Fruit fly (Drosophila melanogaster) whole organism, embryonic: Measurements from ENCODE around the gene Duox.

Source experiments
- Ada2b ChIP-seq: fragments of 200-800 bp; sonication (Bioruptor generic); IDR thresholded peaks from 2 replicates; pipeline ENCODE4 v1.3.6; 2022; ENCODE audit warnings: missing biosample characterization, missing genetic modification characterization
- Atf3 ChIP-seq: fragments of 200-800 bp; sonication (Bioruptor generic); optimal IDR thresholded peaks from 3 replicates; lab custom pipeline; 2016; ENCODE audit warnings: missing biosample characterization, missing genetic modification characterization
- Bgb ChIP-seq: fragments of 200-800 bp; sonication (Bioruptor generic); IDR thresholded peaks from 2 replicates; pipeline ENCODE4 v1.3.6; 2022; ENCODE audit warnings: missing biosample characterization, missing genetic modification characterization; ENCODE audit not compliant: partially characterized antibody
- CG10147 ChIP-seq: fragments of 200-800 bp; sonication (Bioruptor generic); optimal IDR thresholded peaks from 2 replicates; lab custom pipeline; 2019; ENCODE audit warnings: missing biosample characterization, mild to moderate bottlenecking, missing genetic modification characterization, moderate library complexity
- CG1024 ChIP-seq: fragments of 200-800 bp; sonication (Bioruptor generic); IDR thresholded peaks from 2 replicates; pipeline ENCODE4 v1.3.6; 2022; ENCODE audit warnings: missing biosample characterization, missing genetic modification characterization
- CG11085 ChIP-seq: fragments of 200-800 bp; sonication (Bioruptor generic); IDR thresholded peaks from 2 replicates; pipeline ENCODE4 v1.3.6; 2022; ENCODE audit warnings: missing biosample characterization, missing genetic modification characterization
- CG13287 ChIP-seq: fragments of 200-800 bp; sonication (Bioruptor generic); IDR thresholded peaks from 2 replicates; pipeline ENCODE4 v1.3.6; 2022; ENCODE audit warnings: missing biosample characterization, missing genetic modification characterization; ENCODE audit not compliant: partially characterized antibody
- CG18262 ChIP-seq: fragments of 200-800 bp; optimal IDR thresholded peaks from 3 replicates; lab custom pipeline; 2019; ENCODE audit warnings: missing biosample characterization, mild to moderate bottlenecking, missing genetic modification characterization, moderate library complexity
- CG18476 ChIP-seq: fragments of 200-800 bp; sonication (Bioruptor generic); optimal IDR thresholded peaks from 2 replicates; lab custom pipeline; 2016; ENCODE audit warnings: missing biosample characterization, mild to moderate bottlenecking, missing genetic modification characterization
- CG18619 ChIP-seq: fragments of 200-800 bp; sonication (Bioruptor generic); optimal IDR thresholded peaks from 3 replicates; lab custom pipeline; 2017; ENCODE audit warnings: missing biosample characterization, mild to moderate bottlenecking, missing genetic modification characterization
- CG2199 ChIP-seq: fragments of 200-800 bp; sonication (Bioruptor generic); IDR thresholded peaks from 3 replicates; pipeline ENCODE4 v1.3.6; 2022; ENCODE audit warnings: missing biosample characterization, missing genetic modification characterization
- CG2712 ChIP-seq: fragments of 200-800 bp; optimal IDR thresholded peaks from 3 replicates; lab custom pipeline; 2019; ENCODE audit warnings: missing biosample characterization, mild to moderate bottlenecking, missing genetic modification characterization, moderate library complexity
- CG31365 ChIP-seq: fragments of 200-800 bp; sonication (Bioruptor generic); optimal IDR thresholded peaks from 2 replicates; lab custom pipeline; 2018; ENCODE audit warnings: missing biosample characterization, mild to moderate bottlenecking, missing genetic modification characterization
- CG3163 ChIP-seq: fragments of 200-800 bp; sonication (Bioruptor generic); optimal IDR thresholded peaks from 3 replicates; lab custom pipeline; 2016; ENCODE audit warnings: missing biosample characterization, missing genetic modification characterization
- CG6813 ChIP-seq: fragments of 200-800 bp; sonication (Bioruptor generic); optimal IDR thresholded peaks from 2 replicates; lab custom pipeline; 2017; ENCODE audit warnings: missing biosample characterization, missing genetic modification characterization, mild to moderate bottlenecking, moderate library complexity, missing genetic modification reagents
- CG8924 ChIP-seq: fragments of 200-800 bp; optimal IDR thresholded peaks from 3 replicates; lab custom pipeline; 2019; ENCODE audit warnings: missing biosample characterization, mild to moderate bottlenecking, missing genetic modification characterization, moderate library complexity
- CG8944 ChIP-seq: fragments of 200-800 bp; sonication (Bioruptor generic); optimal IDR thresholded peaks from 3 replicates; lab custom pipeline; 2016; ENCODE audit warnings: missing biosample characterization, missing genetic modification characterization
- CG9876 ChIP-seq: fragments of 200-800 bp; sonication (Bioruptor generic); optimal IDR thresholded peaks from 2 replicates; lab custom pipeline; 2016; ENCODE audit warnings: missing biosample characterization, missing genetic modification characterization
- Doc2 ChIP-seq: fragments of 200-800 bp; sonication (Bioruptor generic); IDR thresholded peaks from 2 replicates; pipeline ENCODE4 v1.3.6; 2022; ENCODE audit warnings: missing biosample characterization, missing genetic modification characterization
- Eip74EF ChIP-seq, 2 experiments: fragments of 200-800 bp in 1 of 2; fragments of >200 bp in 1 of 2; sonication (Bioruptor generic) in 1 of 2; optimal IDR thresholded peaks; 2 replicates each; lab custom pipeline; 2017 to 2019; ENCODE audit warnings: missing biosample characterization in 2 of 2, missing genetic modification characterization in 2 of 2, mild to moderate bottlenecking in 1 of 2, moderate library complexity in 1 of 2
- HLH54F ChIP-seq: fragments of 200-800 bp; sonication (Bioruptor generic); optimal IDR thresholded peaks from 3 replicates; lab custom pipeline; 2016; ENCODE audit warnings: missing biosample characterization, missing genetic modification characterization
- Meics ChIP-seq: fragments of 200-800 bp; sonication (Bioruptor generic); optimal IDR thresholded peaks from 2 replicates; lab custom pipeline; 2017; ENCODE audit warnings: missing biosample characterization, mild to moderate bottlenecking, missing genetic modification characterization
- NfI ChIP-seq: fragments of 200-800 bp; sonication (Bioruptor generic); optimal IDR thresholded peaks from 3 replicates; lab custom pipeline; 2018; ENCODE audit warnings: missing biosample characterization, mild to moderate bottlenecking, missing genetic modification characterization, moderate library complexity
- PHDP ChIP-seq: fragments of 200-800 bp; sonication (Bioruptor generic); optimal IDR thresholded peaks from 3 replicates; lab custom pipeline; 2018; ENCODE audit warnings: missing biosample characterization, mild to moderate bottlenecking, missing genetic modification characterization, moderate library complexity
- Rfx ChIP-seq: fragments of 200-800 bp; sonication (Bioruptor generic); IDR thresholded peaks from 2 replicates; pipeline ENCODE4 v1.3.6; 2022; ENCODE audit warnings: missing biosample characterization, missing genetic modification characterization
- Xbp1 ChIP-seq: fragments of 200-800 bp; sonication (Bioruptor generic); optimal IDR thresholded peaks from 3 replicates; lab custom pipeline; 2016; ENCODE audit warnings: missing biosample characterization, mild to moderate bottlenecking, missing genetic modification characterization
- abd-A ChIP-seq: fragments of 200-800 bp; sonication (Bioruptor generic); optimal IDR thresholded peaks from 3 replicates; lab custom pipeline; 2019; ENCODE audit warnings: missing biosample characterization, mild to moderate bottlenecking, missing genetic modification characterization, moderate library complexity
- bsh ChIP-seq, 2 experiments: fragments of 200-800 bp; sonication (Bioruptor generic); optimal IDR thresholded peaks; 2 replicates each; lab custom pipeline; 2017 to 2018; ENCODE audit warnings: mild to moderate bottlenecking in 2 of 2, missing biosample characterization in 2 of 2, missing genetic modification characterization in 2 of 2, moderate library complexity in 1 of 2
- cas ChIP-seq: fragments of 200-800 bp; sonication (Bioruptor generic); IDR thresholded peaks from 2 replicates; pipeline ENCODE4 v1.3.6; 2022; ENCODE audit warnings: missing biosample characterization, missing genetic modification characterization
- caup ChIP-seq: fragments of 200-800 bp; sonication (Bioruptor generic); optimal IDR thresholded peaks from 3 replicates; lab custom pipeline; 2017; ENCODE audit warnings: missing biosample characterization, mild to moderate bottlenecking, missing genetic modification characterization, moderate library complexity; ENCODE audit not compliant: severe bottlenecking
- dan ChIP-seq: fragments of 200-800 bp; sonication (Bioruptor generic); IDR thresholded peaks from 2 replicates; pipeline ENCODE4 v1.3.6; 2022; ENCODE audit warnings: missing biosample characterization, missing genetic modification characterization
- esg ChIP-seq: fragments of 200-800 bp; sonication (Bioruptor generic); conservative IDR thresholded peaks from 2 replicates; pipeline ENCODE4 v1.3.6; 2022; ENCODE audit warnings: missing biosample characterization, missing genetic modification characterization
- fd3F ChIP-seq: fragments of 200-800 bp; sonication (Bioruptor generic); optimal IDR thresholded peaks from 2 replicates; lab custom pipeline; 2018; ENCODE audit warnings: missing biosample characterization, mild to moderate bottlenecking, missing genetic modification characterization, moderate library complexity
- gem ChIP-seq: fragments of 200-800 bp; sonication (Bioruptor generic); optimal IDR thresholded peaks from 2 replicates; lab custom pipeline; 2019; ENCODE audit warnings: missing biosample characterization, mild to moderate bottlenecking, missing genetic modification characterization, moderate library complexity
- luna ChIP-seq: fragments of 200-800 bp; sonication (Bioruptor generic); optimal IDR thresholded peaks from 2 replicates; lab custom pipeline; 2016; ENCODE audit warnings: missing biosample characterization, missing genetic modification characterization
- odd ChIP-seq: fragments of 200-800 bp; sonication (Bioruptor generic); optimal IDR thresholded peaks from 2 replicates; lab custom pipeline; 2017; ENCODE audit warnings: missing biosample characterization, mild to moderate bottlenecking, missing genetic modification characterization
- otp ChIP-seq: fragments of 200-800 bp; sonication (Bioruptor generic); IDR thresholded peaks from 3 replicates; pipeline ENCODE4, ENCODE4 v1.3.6; 2022; ENCODE audit warnings: missing biosample characterization, missing genetic modification characterization
- pan ChIP-seq, 4 experiments: fragments of >200 bp in 3 of 4; fragments of 200-800 bp in 1 of 4; sonication (Bioruptor generic) in 1 of 4; optimal IDR thresholded peaks in 3 of 4; IDR thresholded peaks in 1 of 4; 2 replicates each; pipeline versions ENCODE4 v1.3.6 to Lab custom; 2017 to 2022; ENCODE audit warnings: missing biosample characterization in 2 of 4, missing genetic modification characterization in 2 of 4, mixed read lengths in 1 of 4
- peb ChIP-seq: fragments of 200-800 bp; sonication (Bioruptor generic); IDR thresholded peaks from 2 replicates; pipeline ENCODE4 v1.3.6; 2022; ENCODE audit warnings: missing biosample characterization, missing genetic modification characterization
- pita ChIP-seq: fragments of 200-800 bp; sonication (Bioruptor generic); optimal IDR thresholded peaks from 2 replicates; lab custom pipeline; 2017; ENCODE audit warnings: missing biosample characterization, mild to moderate bottlenecking, missing genetic modification characterization
- ro ChIP-seq: fragments of 200-800 bp; sonication (Bioruptor generic); IDR thresholded peaks from 2 replicates; pipeline ENCODE4 v1.3.6; 2022; ENCODE audit warnings: missing biosample characterization, missing genetic modification characterization
- run ChIP-seq: fragments of 200-800 bp; sonication (Bioruptor generic); optimal IDR thresholded peaks from 3 replicates; lab custom pipeline; 2018; ENCODE audit warnings: missing biosample characterization, mild to moderate bottlenecking, missing genetic modification characterization
- slp2 ChIP-seq: fragments of 200-800 bp; sonication (Bioruptor generic); optimal IDR thresholded peaks from 2 replicates; lab custom pipeline; 2016; ENCODE audit warnings: missing biosample characterization, missing genetic modification characterization
- sna ChIP-seq: fragments of 200-800 bp; sonication (Bioruptor generic); IDR thresholded peaks from 2 replicates; pipeline ENCODE4 v1.3.6; 2022; ENCODE audit warnings: missing biosample characterization, missing genetic modification characterization; ENCODE audit not compliant: partially characterized antibody
- tin ChIP-seq: fragments of 200-800 bp; sonication (Bioruptor generic); optimal IDR thresholded peaks from 3 replicates; lab custom pipeline; 2016; ENCODE audit warnings: missing biosample characterization, missing genetic modification characterization
- wek ChIP-seq: fragments of 200-800 bp; sonication (Bioruptor generic); optimal IDR thresholded peaks from 3 replicates; lab custom pipeline; 2018; ENCODE audit warnings: missing biosample characterization, mild to moderate bottlenecking, missing genetic modification characterization, moderate library complexity

The Duox gene

DNA sequence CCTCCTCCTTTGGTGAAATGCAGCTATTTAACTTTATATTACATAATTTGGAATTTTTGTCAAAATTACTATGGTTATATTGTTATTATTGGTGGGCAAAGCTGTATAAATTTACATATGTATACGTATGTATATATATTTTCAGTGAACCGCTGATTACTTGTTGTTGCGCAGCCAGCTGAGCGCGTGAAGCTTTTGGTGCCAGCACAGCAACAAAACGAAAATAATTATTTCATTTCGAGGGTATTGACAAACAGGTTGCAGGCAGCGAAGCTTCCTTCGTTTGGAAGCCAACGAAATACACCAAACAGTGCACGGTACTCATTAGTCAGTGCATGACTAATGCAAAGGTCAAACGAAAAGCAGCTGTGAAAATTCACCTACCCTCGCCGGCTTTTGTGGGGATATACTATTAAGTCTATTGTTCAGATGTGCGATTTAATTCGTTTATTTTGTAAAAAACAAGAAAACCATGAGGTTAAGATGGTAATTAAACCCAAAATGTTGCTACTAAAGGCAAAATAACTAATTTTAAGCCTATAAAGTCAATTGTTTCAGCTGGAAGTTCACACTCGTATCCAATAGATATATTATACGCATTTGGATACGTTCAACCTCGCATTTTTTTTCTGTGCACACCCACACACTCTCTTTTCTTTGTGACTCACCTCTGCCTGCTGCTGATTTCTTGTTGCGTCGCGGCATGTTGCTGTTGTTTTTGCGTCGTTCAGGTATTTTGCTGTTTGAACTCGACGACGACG lies 43.1 kb upstream of the Duox start (continued):
- TF ChIP-seq CG18476 (GFP tag; lab: Kevin White, UChicago) (no peak), odd (GFP tag; lab: Kevin White, UChicago) (no peak), tin (GFP tag; lab: Kevin White, UChicago) (peak; percentile 39), otp (GFP tag; lab: Robert Waterston, UW) (no peak), Rfx (GFP tag; lab: Robert Waterston, UW) (peak; percentile 58), luna (GFP tag; lab: Kevin White, UChicago) (peak; percentile 30), caup (peak; percentile 30), pita (no peak), gem (tag; lab: Kevin White, UChicago) (peak; percentile 40), dan (GFP tag; lab: Robert Waterston, UW) (no peak), run (tag; lab: Kevin White, UChicago) (no peak)
- TF ChIP-seq, all 482 proteins: peak for 99

dm6 chr2L:2872309-2872932 lies 42.4 kb upstream of the Duox start:
- no peak for TF ChIP-seq ro (GFP tag; lab: Robert Waterston, UW)
- TF ChIP-seq cas (GFP tag; lab: Robert Waterston, UW) = no peak
- TF ChIP-seq CG6813 (GFP tag; lab: Kevin White, UChicago) = peak; percentile 42
- no peak for TF ChIP-seq CG31365
- no peak for TF ChIP-seq abd-A (tag; lab: Kevin White, UChicago)
- TF ChIP-seq Atf3 (GFP tag; lab: Kevin White, UChicago) = no peak
- TF ChIP-seq sna (GFP tag; lab: Robert Waterston, UW) = no peak
- peak; percentile 49 for TF ChIP-seq CG18619 (GFP tag; lab: Kevin White, UChicago)
- peak; percentile 32 for TF ChIP-seq NfI (GFP tag; lab: Kevin White, UChicago)
- TF ChIP-seq wek (GFP tag; lab: Kevin White, UChicago) = no peak
- TF ChIP-seq Bgb (GFP tag; lab: Robert Waterston, UW) = no peak
- peak; percentile 67 for TF ChIP-seq fd3F (GFP tag; lab: Kevin White, UChicago)
- TF ChIP-seq CG2199 (GFP tag; lab: Robert Waterston, UW) = no peak
- 0 out of 2 replicates have a peak, but pooled peaks have one; percentile 12 for TF ChIP-seq CG13287 (GFP tag; lab: Robert Waterston, UW)
- TF ChIP-seq bsh (GFP tag; optimal IDR thresholded peaks at IDR 0.05; lab: Kevin White, UChicago) = no peak
- no peak for TF ChIP-seq CG9876
- TF ChIP-seq Ada2b (GFP tag; lab: Robert Waterston, UW) = peak; percentile 31; the same call in 1 of the 2 replicates
- TF ChIP-seq PHDP = peak; percentile 13
- TF ChIP-seq pan (optimal IDR thresholded peaks at IDR 0.05; lab: Kevin White, UChicago) = no peak
- peak in 1 of 2 experiments; percentile 63 for TF ChIP-seq pan (GFP tag; optimal IDR thresholded peaks at IDR 0.05 in 1 of 2, IDR thresholded peaks at IDR 0.05 in 1 of 2)
- 0 out of 2 replicates have a peak, but pooled peaks have one; percentile 17 for TF ChIP-seq esg
- TF ChIP-seq CG2712 = peak; percentile 29
- 0 out of 2 replicates have a peak, but pooled peaks have one; percentile 18 for TF ChIP-seq CG1024
- TF ChIP-seq CG11085 = no peak
- TF ChIP-seq CG3163 = no peak
- peak in 1 of 2 experiments; percentile 85 for TF ChIP-seq Eip74EF (GFP tag; optimal IDR thresholded peaks at IDR 0.05; lab: Kevin White, UChicago)
- TF ChIP-seq slp2 (GFP tag; lab: Kevin White, UChicago) = no peak
- no peak for TF ChIP-seq CG8944 (GFP tag; lab: Kevin White, UChicago)
- peak; percentile 31 for TF ChIP-seq CG10147 (GFP tag; lab: Kevin White, UChicago)
- peak; percentile 41 for TF ChIP-seq CG8924
- peak; percentile 18 for TF ChIP-seq Xbp1 (GFP tag; lab: Kevin White, UChicago)
- peak; percentile 46 for TF ChIP-seq Meics (GFP tag; lab: Kevin White, UChicago)
- TF ChIP-seq CG18262 (tag; lab: Kevin White, UChicago) = peak; percentile 17
- TF ChIP-seq peb (GFP tag; lab: Robert Waterston, UW) = no peak
- TF ChIP-seq Doc2 (GFP tag; lab: Robert Waterston, UW) = no peak
- TF ChIP-seq HLH54F (GFP tag; lab: Kevin White, UChicago) = no peak
